Fruit fly (Drosophila melanogaster): ENCODE measurements around the gene tal-AA.
A peak's percentile ranks its signal among the peaks of the same experiment; 100 is the strongest.

tal-AA gene

DNA sequence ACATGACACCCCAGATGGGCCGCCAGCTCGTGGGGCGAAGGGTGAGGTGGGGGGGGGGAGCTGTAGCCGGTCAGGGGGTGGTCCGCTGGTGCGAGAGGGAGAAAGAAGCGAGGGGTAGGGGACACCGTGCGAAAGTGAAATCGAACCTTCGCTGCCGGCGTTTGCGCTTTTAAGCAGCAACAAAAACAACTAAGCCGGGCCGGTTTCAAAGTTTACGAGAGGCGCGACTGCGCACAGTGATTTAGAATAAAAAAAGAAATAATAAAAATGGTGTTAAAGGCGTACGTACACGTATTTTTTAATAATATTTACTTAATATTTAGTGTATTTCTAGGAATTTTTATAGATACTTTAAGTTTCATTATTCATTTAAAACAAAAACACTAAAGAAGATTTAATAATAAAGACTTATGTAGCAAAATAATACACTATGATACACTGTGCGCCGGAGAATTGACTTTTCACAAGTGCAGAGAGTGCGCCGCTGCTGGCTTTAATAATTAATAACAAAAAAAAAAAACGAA, 18.7 kb downstream of the tal-AA start:
- TF ChIP-seq CG12605 (GFP tag; IDR thresholded peaks at IDR 0.05) (0 out of 2 replicates have a peak, but pooled peaks have one; percentile 22), CG4496 (GFP tag; IDR thresholded peaks at IDR 0.05) (no peak), CG14655 (GFP tag; optimal IDR thresholded peaks at IDR 0.05) (peak; percentile 26), CG8301 (tag; optimal IDR thresholded peaks at IDR 0.05) (no peak), Pif1B (GFP tag; optimal IDR thresholded peaks at IDR 0.05) (peak; percentile 72), Snoo (tag; optimal IDR thresholded peaks at IDR 0.05) (peak; percentile 89), fd96Ca (GFP tag; IDR thresholded peaks at IDR 0.05) (peak; percentile 84), CG34367 (tag; optimal IDR thresholded peaks at IDR 0.05) (no peak), CG8159 (tag; optimal IDR thresholded peaks at IDR 0.05) (peak; percentile 43), EcR (GFP tag; optimal IDR thresholded peaks at IDR 0.05) (no peak), CG10348 (GFP tag; IDR thresholded peaks at IDR 0.05) (no peak), CG9948 (tag; optimal IDR thresholded peaks at IDR 0.05) (peak; percentile 38), gl (tag; optimal IDR thresholded peaks at IDR 0.05) (no peak), CG32121 (GFP tag; IDR thresholded peaks at IDR 0.05) (peak; percentile 90), CG17806 (tag; optimal IDR thresholded peaks at IDR 0.05) (peak; percentile 1), Pif1A (GFP tag; optimal IDR thresholded peaks at IDR 0.05) (peak; percentile 61), Ets98B (GFP tag; IDR thresholded peaks at IDR 0.05) (peak; percentile 93), CG13204 (GFP tag; optimal IDR thresholded peaks at IDR 0.05) (peak; percentile 42), D1 (tag; optimal IDR thresholded peaks at IDR 0.05) (no peak), rn (GFP tag; IDR thresholded peaks at IDR 0.05) (0 out of 2 replicates have a peak, but pooled peaks have one; percentile 21), CG15710 (tag; optimal IDR thresholded peaks at IDR 0.05) (peak; percentile 70)

DNA sequence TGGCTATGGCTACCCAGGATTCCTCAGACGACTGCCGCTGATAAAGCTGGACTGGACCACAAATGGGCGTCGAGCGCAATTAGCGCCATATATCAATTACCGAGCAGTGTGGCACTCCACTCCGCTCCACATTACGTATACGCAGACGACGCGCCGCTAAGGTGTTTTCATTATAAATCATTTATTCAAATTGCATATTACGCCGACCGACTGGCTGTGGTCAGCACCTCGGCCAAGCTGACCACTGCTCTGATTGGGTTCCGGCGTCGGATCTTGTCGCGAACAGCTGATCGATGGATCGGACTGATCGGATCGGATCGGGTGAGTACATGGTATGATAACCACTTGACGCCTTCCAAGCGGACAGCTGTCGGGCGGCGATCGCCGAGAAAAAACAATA, 20.0 kb downstream of the tal-AA start:
- TF ChIP-seq CG4496 (GFP tag; IDR thresholded peaks at IDR 0.05) (peak; percentile 55; the same call in 1 of the 3 replicates), Snoo (tag; optimal IDR thresholded peaks at IDR 0.05) (no peak), Pif1A (GFP tag; optimal IDR thresholded peaks at IDR 0.05) (no peak), Pif1B (GFP tag; optimal IDR thresholded peaks at IDR 0.05) (no peak)

- TF ChIP-seq D1 (tag; optimal IDR thresholded peaks at IDR 0.05) (peak; percentile 52), CG17806 (tag; optimal IDR thresholded peaks at IDR 0.05) (no peak)
Observed at dm6 chr3R:13833515-13833914, 20.6 kb downstream of the tal-AA start.

- TF ChIP-seq CG13204 (GFP tag; optimal IDR thresholded peaks at IDR 0.05) (no peak), CG17806 (tag; optimal IDR thresholded peaks at IDR 0.05) (no peak), CG32121 (GFP tag; IDR thresholded peaks at IDR 0.05) (no peak), rn (GFP tag; IDR thresholded peaks at IDR 0.05) (no peak), CG12605 (GFP tag; IDR thresholded peaks at IDR 0.05) (no peak), Ets98B (GFP tag; IDR thresholded peaks at IDR 0.05) (no peak), CG10348 (GFP tag; IDR thresholded peaks at IDR 0.05) (no peak), Snoo (tag; optimal IDR thresholded peaks at IDR 0.05) (no peak), CG8301 (tag; optimal IDR thresholded peaks at IDR 0.05) (no peak), CG34367 (tag; optimal IDR thresholded peaks at IDR 0.05) (no peak), D1 (tag; optimal IDR thresholded peaks at IDR 0.05) (no peak), Pif1B (GFP tag; optimal IDR thresholded peaks at IDR 0.05) (no peak)
Observed at dm6 chr3R:13834551-13834950, 21.6 kb downstream of the tal-AA start.

- TF ChIP-seq CG32121 (GFP tag; IDR thresholded peaks at IDR 0.05) (no peak), D1 (tag; optimal IDR thresholded peaks at IDR 0.05) (peak; percentile 30)
Observed at dm6 chr3R:13837807-13838206, 24.9 kb downstream of the tal-AA start, which contains the start of gene Nsf2. TSS of gene Nsf2 (minus strand) at chr3R:13837991.

- TF ChIP-seq Ets98B (GFP tag; IDR thresholded peaks at IDR 0.05): 0 out of 2 replicates have a peak, but pooled peaks have one; percentile 17
- TF ChIP-seq Snoo (tag; optimal IDR thresholded peaks at IDR 0.05): no peak
- TF ChIP-seq CG14655 (GFP tag; optimal IDR thresholded peaks at IDR 0.05): no peak
- TF ChIP-seq CG8159 (tag; optimal IDR thresholded peaks at IDR 0.05): peak; percentile 23
- no peak for TF ChIP-seq gl (tag; optimal IDR thresholded peaks at IDR 0.05)
- TF ChIP-seq CG9948 (tag; optimal IDR thresholded peaks at IDR 0.05): no peak
- TF ChIP-seq CG34367 (tag; optimal IDR thresholded peaks at IDR 0.05): no peak
- no peak for TF ChIP-seq CG12605 (GFP tag; IDR thresholded peaks at IDR 0.05)
Observed at dm6 chr3R:13839883-13840412, 27.0 kb downstream of the tal-AA start, which contains the start of gene CG31495. TSS of gene CG31495 (minus strand) at chr3R:13839934.

dm6 chr3R:13840956-13841355, 28.0 kb downstream of the tal-AA start:
- TF ChIP-seq CG8301 (tag; optimal IDR thresholded peaks at IDR 0.05): peak; percentile 44
- TF ChIP-seq Pif1B (GFP tag; optimal IDR thresholded peaks at IDR 0.05): peak; percentile 67
- peak; percentile 25 for TF ChIP-seq gl (tag; optimal IDR thresholded peaks at IDR 0.05)
- TF ChIP-seq CG32121 (GFP tag; IDR thresholded peaks at IDR 0.05): no peak
- TF ChIP-seq CG15710 (tag; optimal IDR thresholded peaks at IDR 0.05): peak; percentile 75
- TF ChIP-seq D1 (tag; optimal IDR thresholded peaks at IDR 0.05): no peak
- no peak for TF ChIP-seq EcR (GFP tag; optimal IDR thresholded peaks at IDR 0.05)
- peak; percentile 64 for TF ChIP-seq CG9948 (tag; optimal IDR thresholded peaks at IDR 0.05)
- 0 out of 2 replicates have a peak, but pooled peaks have one; percentile 36 for TF ChIP-seq CG12605 (GFP tag; IDR thresholded peaks at IDR 0.05)
- TF ChIP-seq CG17806 (tag; optimal IDR thresholded peaks at IDR 0.05): peak; percentile 57
- TF ChIP-seq Pif1A (GFP tag; optimal IDR thresholded peaks at IDR 0.05): peak; percentile 57
- peak; percentile 41; the same call in 1 of the 3 replicates for TF ChIP-seq CG4496 (GFP tag; IDR thresholded peaks at IDR 0.05)
- no peak for TF ChIP-seq rn (GFP tag; IDR thresholded peaks at IDR 0.05)
- peak; percentile 62 for TF ChIP-seq CG34367 (tag; optimal IDR thresholded peaks at IDR 0.05)
- peak; percentile 39; the same call in 1 of the 3 replicates for TF ChIP-seq fd96Ca (GFP tag; IDR thresholded peaks at IDR 0.05)
- peak; percentile 69 for TF ChIP-seq CG8159 (tag; optimal IDR thresholded peaks at IDR 0.05)
- peak; percentile 20 for TF ChIP-seq CG13204 (GFP tag; optimal IDR thresholded peaks at IDR 0.05)
- TF ChIP-seq CG14655 (GFP tag; optimal IDR thresholded peaks at IDR 0.05): peak; percentile 72
- TF ChIP-seq Snoo (tag; optimal IDR thresholded peaks at IDR 0.05): peak; percentile 3
- TF ChIP-seq CG10348 (GFP tag; IDR thresholded peaks at IDR 0.05): no peak
- peak; percentile 41; the same call in 1 of the 2 replicates for TF ChIP-seq Ets98B (GFP tag; IDR thresholded peaks at IDR 0.05)
